Fruit fly (Drosophila melanogaster) whole organism, embryonic: ENCODE measurements around the gene CG13978.

ENCODE experiments used
- Abd-B ChIP-seq: fragments of 200-800 bp; sonication (Bioruptor generic); optimal IDR thresholded peaks from 2 replicates; lab custom pipeline; 2018; ENCODE audit warnings: missing biosample characterization, mild to moderate bottlenecking, missing genetic modification characterization, moderate library complexity
- CG10267 ChIP-seq: fragments of 200-800 bp; sonication (Bioruptor generic); optimal IDR thresholded peaks from 2 replicates; lab custom pipeline; 2018; ENCODE audit warnings: missing biosample characterization, mild to moderate bottlenecking, missing genetic modification characterization, moderate library complexity
- CG11504 ChIP-seq: fragments of 200-800 bp; sonication (Bioruptor generic); optimal IDR thresholded peaks from 3 replicates; lab custom pipeline; 2019; ENCODE audit warnings: missing biosample characterization, mild to moderate bottlenecking, missing genetic modification characterization, moderate library complexity
- CG13123 ChIP-seq: fragments of 200-800 bp; sonication (Bioruptor generic); optimal IDR thresholded peaks from 2 replicates; lab custom pipeline; 2016; ENCODE audit warnings: missing biosample characterization, missing genetic modification characterization
- CG3163 ChIP-seq: fragments of 200-800 bp; sonication (Bioruptor generic); optimal IDR thresholded peaks from 3 replicates; lab custom pipeline; 2016; ENCODE audit warnings: missing biosample characterization, missing genetic modification characterization
- CG32767 ChIP-seq: fragments of 200-800 bp; sonication (Bioruptor generic); IDR thresholded peaks from 2 replicates; pipeline ENCODE4 v1.3.6; 2022; ENCODE audit warnings: missing biosample characterization, missing genetic modification characterization
- CG34224 ChIP-seq: fragments of 200-800 bp; sonication (Bioruptor generic); IDR thresholded peaks from 3 replicates; pipeline ENCODE4 v1.3.6; 2022; ENCODE audit warnings: missing biosample characterization, missing genetic modification characterization; ENCODE audit not compliant: partially characterized antibody
- CG3995 ChIP-seq: fragments of 200-800 bp; sonication (Bioruptor generic); optimal IDR thresholded peaks from 3 replicates; lab custom pipeline; 2016; ENCODE audit warnings: missing biosample characterization, missing genetic modification characterization
- CG4360 ChIP-seq: fragments of 200-800 bp; sonication (Bioruptor generic); IDR thresholded peaks from 2 replicates; pipeline ENCODE4 v1.3.6; 2022; ENCODE audit warnings: missing biosample characterization, missing genetic modification characterization
- CG7987 ChIP-seq: fragments of 200-800 bp; sonication (Bioruptor generic); optimal IDR thresholded peaks from 2 replicates; lab custom pipeline; 2018; ENCODE audit warnings: missing biosample characterization, mild to moderate bottlenecking, missing genetic modification characterization, moderate library complexity
- CTCF ChIP-seq: fragments of 200-800 bp; sonication (Bioruptor generic); optimal IDR thresholded peaks from 2 replicates; lab custom pipeline; 2017; ENCODE audit warnings: missing biosample characterization, mild to moderate bottlenecking, missing genetic modification characterization, moderate library complexity
- CoRest ChIP-seq: fragments of 200-800 bp; sonication (Bioruptor generic); optimal IDR thresholded peaks from 3 replicates; lab custom pipeline; 2018; ENCODE audit warnings: missing biosample characterization, mild to moderate bottlenecking, missing genetic modification characterization, moderate library complexity
- D ChIP-seq, 2 experiments: fragments of 200-800 bp in 1 of 2; fragments of >200 bp in 1 of 2; sonication (Bioruptor generic) in 1 of 2; optimal IDR thresholded peaks; 2 replicates in 1 of 2; 3 replicates in 1 of 2; lab custom pipeline; 2017; ENCODE audit warnings: mild to moderate bottlenecking in 1 of 2, missing biosample characterization in 1 of 2, missing genetic modification characterization in 1 of 2, missing genetic modification reagents in 1 of 2
- Deaf1 ChIP-seq: fragments of 200-800 bp; optimal IDR thresholded peaks from 3 replicates; lab custom pipeline; 2019; ENCODE audit warnings: missing biosample characterization, mild to moderate bottlenecking, missing genetic modification characterization, moderate library complexity
- Eip74EF ChIP-seq, 2 experiments: fragments of 200-800 bp in 1 of 2; fragments of >200 bp in 1 of 2; sonication (Bioruptor generic) in 1 of 2; optimal IDR thresholded peaks; 2 replicates each; lab custom pipeline; 2017 to 2019; ENCODE audit warnings: missing biosample characterization in 2 of 2, missing genetic modification characterization in 2 of 2, mild to moderate bottlenecking in 1 of 2, moderate library complexity in 1 of 2
- Fer2 ChIP-seq: fragments of 200-800 bp; sonication (Bioruptor generic); optimal IDR thresholded peaks from 2 replicates; lab custom pipeline; 2018; ENCODE audit warnings: missing biosample characterization, mild to moderate bottlenecking, missing genetic modification characterization, moderate library complexity
- Trl ChIP-seq, 3 experiments: fragments of >200 bp in 2 of 3; fragments of 200-800 bp in 1 of 3; sonication (Bioruptor generic) in 1 of 3; optimal IDR thresholded peaks; 2 replicates in 1 of 3; 3 replicates in 2 of 3; lab custom pipeline; 2016 to 2017; ENCODE audit warnings: missing biosample characterization in 1 of 3, missing genetic modification characterization in 1 of 3
- abd-A ChIP-seq: fragments of 200-800 bp; sonication (Bioruptor generic); optimal IDR thresholded peaks from 3 replicates; lab custom pipeline; 2019; ENCODE audit warnings: missing biosample characterization, mild to moderate bottlenecking, missing genetic modification characterization, moderate library complexity
- crol ChIP-seq: fragments of 200-800 bp; sonication (Bioruptor generic); IDR thresholded peaks from 2 replicates; pipeline ENCODE4 v1.3.6; 2022; ENCODE audit warnings: missing biosample characterization, missing genetic modification characterization
- da ChIP-seq: fragments of 200-800 bp; sonication (Bioruptor generic); optimal IDR thresholded peaks from 2 replicates; lab custom pipeline; 2016; ENCODE audit warnings: missing biosample characterization, missing genetic modification characterization
- en ChIP-seq: fragments of 200-800 bp; sonication (Bioruptor generic); optimal IDR thresholded peaks from 2 replicates; lab custom pipeline; 2016; ENCODE audit warnings: missing biosample characterization, missing genetic modification characterization
- eve ChIP-seq, 2 experiments: fragments of >200 bp; optimal IDR thresholded peaks; 2 replicates each; lab custom pipeline; 2017; ENCODE audit warnings: missing biosample characterization in 2 of 2, missing genetic modification characterization in 2 of 2
- fd102C ChIP-seq: fragments of 200-800 bp; sonication (Bioruptor generic); optimal IDR thresholded peaks from 2 replicates; lab custom pipeline; 2018; ENCODE audit warnings: missing biosample characterization, mild to moderate bottlenecking, missing genetic modification characterization, moderate library complexity
- pnt ChIP-seq: fragments of 200-800 bp; sonication (Bioruptor generic); optimal IDR thresholded peaks from 3 replicates; lab custom pipeline; 2016; ENCODE audit warnings: missing biosample characterization, missing genetic modification characterization
- prd ChIP-seq, 3 experiments: fragments of >200 bp in 2 of 3; fragments of 200-800 bp in 1 of 3; sonication (Bioruptor generic) in 1 of 3; optimal IDR thresholded peaks in 2 of 3; IDR thresholded peaks in 1 of 3; 2 replicates in 2 of 3; 3 replicates in 1 of 3; pipeline versions ENCODE4 v1.3.6 to Lab custom; 2017 to 2022; ENCODE audit warnings: missing biosample characterization in 1 of 3, missing genetic modification characterization in 1 of 3
- sob ChIP-seq: fragments of 200-800 bp; sonication (Bioruptor generic); IDR thresholded peaks from 2 replicates; pipeline ENCODE4 v1.3.6; 2022; ENCODE audit warnings: missing biosample characterization, missing genetic modification characterization
- sr ChIP-seq: fragments of 200-800 bp; sonication (Bioruptor generic); IDR thresholded peaks from 3 replicates; pipeline ENCODE4 v1.3.6; 2022; ENCODE audit warnings: missing biosample characterization, missing genetic modification characterization
- tll ChIP-seq, 2 experiments: fragments of 200-800 bp in 1 of 2; fragments of >200 bp in 1 of 2; sonication (Bioruptor generic) in 1 of 2; optimal IDR thresholded peaks; 2 replicates each; lab custom pipeline; 2017 to 2019; ENCODE audit warnings: missing biosample characterization in 2 of 2, missing genetic modification characterization in 2 of 2, mild to moderate bottlenecking in 1 of 2, moderate library complexity in 1 of 2
- twi ChIP-seq: fragments of 200-800 bp; optimal IDR thresholded peaks from 2 replicates; lab custom pipeline; 2019; ENCODE audit warnings: missing biosample characterization, mild to moderate bottlenecking, missing genetic modification characterization, moderate library complexity
- zen ChIP-seq: fragments of 200-800 bp; sonication (Bioruptor generic); optimal IDR thresholded peaks from 3 replicates; lab custom pipeline; 2018; ENCODE audit warnings: missing biosample characterization, mild to moderate bottlenecking, missing genetic modification characterization, moderate library complexity

Gene CG13978

DNA sequence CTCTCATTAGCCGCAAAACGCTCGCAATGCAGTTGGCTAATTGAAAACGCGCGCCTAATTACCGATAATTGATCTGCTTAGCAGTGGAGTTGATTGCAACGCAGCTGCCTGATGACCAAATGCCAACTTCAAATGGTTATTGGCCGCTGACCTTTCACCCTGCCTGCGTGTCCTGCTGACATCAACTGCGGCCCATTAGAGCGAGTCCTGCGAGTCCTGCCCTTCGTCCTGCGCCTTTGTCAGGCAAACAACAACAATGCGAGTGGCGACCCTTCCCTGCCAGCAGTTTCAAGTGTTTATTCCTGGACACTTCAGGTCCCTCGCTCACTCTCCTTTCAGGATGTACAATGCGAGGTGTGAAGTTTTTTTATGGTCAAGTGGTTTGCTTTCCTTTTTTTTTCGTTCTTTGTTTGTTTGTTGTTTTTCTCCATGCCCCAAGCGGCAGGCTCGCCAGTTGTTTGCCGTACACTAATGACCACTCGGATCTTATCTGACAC, 21.5 kb upstream of the CG13978 start:
- TF ChIP-seq CG4360 (GFP tag; lab: Robert Waterston, UW) (peak; percentile 74), zen (tag; lab: Kevin White, UChicago) (peak; percentile 77), eve (GFP tag; optimal IDR thresholded peaks at IDR 0.05; lab: Kevin White, UChicago) (peak in 1 of 2 experiments; percentile 29), twi (tag; lab: Kevin White, UChicago) (peak; percentile 13), tll (GFP tag; optimal IDR thresholded peaks at IDR 0.05; lab: Kevin White, UChicago) (peak in 1 of 2 experiments; percentile 91), D (optimal IDR thresholded peaks at IDR 0.05; lab: Kevin White, UChicago) (peak; percentile 79), D (GFP tag; optimal IDR thresholded peaks at IDR 0.05; lab: Kevin White, UChicago) (no peak), pnt (no peak), CG3995 (no peak), crol (GFP tag; lab: Robert Waterston, UW) (peak; percentile 9; the same call in 1 of the 2 replicates)

dm6 chr3R:27445311-27445710, 18.7 kb upstream of the CG13978 start:
- TF ChIP-seq zen (tag; lab: Kevin White, UChicago) (peak; percentile 91), fd102C (GFP tag; lab: Kevin White, UChicago) (no peak)

DNA sequence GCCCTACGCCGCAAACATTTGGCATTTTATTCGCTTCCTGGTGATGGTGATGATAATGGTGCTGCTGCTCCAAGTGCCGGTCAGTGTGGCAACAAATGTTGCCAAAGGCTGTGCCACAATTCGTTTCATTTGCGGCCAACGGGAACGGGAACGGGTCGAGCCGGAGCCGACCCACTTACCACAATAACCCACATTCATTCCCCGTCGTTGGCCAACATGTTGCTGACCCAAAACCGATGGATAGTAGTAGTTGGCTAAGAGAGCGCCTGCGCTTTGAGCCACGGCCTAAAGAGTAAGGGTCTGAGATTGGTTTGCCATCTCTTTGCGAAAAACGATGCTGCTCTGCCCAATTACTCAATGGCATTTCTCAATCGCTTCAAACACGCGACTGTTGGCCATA, 1.1 kb upstream of the CG13978 start:
- TF ChIP-seq CG10267 (tag; lab: Kevin White, UChicago) (no peak), CG11504 (peak; percentile 98), sob (no peak), CoRest (tag; lab: Kevin White, UChicago) (no peak), da (no peak), en (GFP tag; lab: Kevin White, UChicago) (no peak), abd-A (tag; lab: Kevin White, UChicago) (peak; percentile 17), Fer2 (no peak), Trl (optimal IDR thresholded peaks at IDR 0.05; lab: Kevin White, UChicago) (peak in 1 of 2 experiments; percentile 19), Trl (GFP tag; optimal IDR thresholded peaks at IDR 0.05; lab: Kevin White, UChicago) (no peak), CG3163 (peak; percentile 37), CG34224 (no peak), Deaf1 (tag; lab: Kevin White, UChicago) (peak; percentile 59)
- TF ChIP-seq, all 482 proteins: peak for 5

- TF ChIP-seq da = no peak
- TF ChIP-seq prd (optimal IDR thresholded peaks at IDR 0.05; lab: Kevin White, UChicago) = no peak
- TF ChIP-seq prd (GFP tag; IDR thresholded peaks at IDR 0.05; lab: Robert Waterston, UW) = no peak
- TF ChIP-seq CTCF (GFP tag; lab: Kevin White, UChicago) = peak; percentile 77
Observed at dm6 chr3R:27477507-27477906, 13.5 kb downstream of the CG13978 start.

dm6 chr3R:27478375-27478774, 14.4 kb downstream of the CG13978 start, which contains the start of gene Cyp6a18:
Gene Cyp6a18, plus strand, starts transcription at chr3R:27478675.
- TF ChIP-seq CG32767 (GFP tag; lab: Robert Waterston, UW) (no peak), Eip74EF (GFP tag; optimal IDR thresholded peaks at IDR 0.05; lab: Kevin White, UChicago) (no peak), Abd-B (GFP tag; lab: Kevin White, UChicago) (no peak), CG13123 (GFP tag; lab: Kevin White, UChicago) (no peak), CoRest (tag; lab: Kevin White, UChicago) (no peak), sr (GFP tag; lab: Robert Waterston, UW) (no peak), zen (tag; lab: Kevin White, UChicago) (no peak), CG7987 (no peak)
- TF ChIP-seq, all 482 proteins: peak for 0
